Fruit fly (Drosophila melanogaster): Measurements from ENCODE around the gene CG11722.

Gene CG11722

DNA sequence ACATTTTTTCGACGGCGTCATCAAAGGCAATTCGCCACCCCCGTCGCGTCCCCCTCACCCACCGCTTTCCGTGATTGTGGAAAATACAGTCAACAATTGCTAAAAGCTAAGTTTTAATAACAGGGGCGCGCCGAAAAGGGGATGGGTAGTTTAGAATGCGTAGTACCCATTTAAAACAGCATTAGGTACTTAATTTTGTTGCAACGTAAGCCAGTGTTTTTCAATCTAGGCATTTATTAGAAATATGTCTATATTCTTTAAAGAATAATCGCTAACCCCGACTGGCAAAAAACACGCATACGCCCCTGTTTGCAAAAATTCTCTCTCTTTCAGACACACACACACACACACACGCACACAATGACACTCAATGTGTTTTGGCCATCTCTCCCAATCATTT, 39.6 kb upstream of the CG11722 start (continued):
- no peak for TF ChIP-seq CG34224 (GFP tag; IDR thresholded peaks at IDR 0.05; ENCODE audit: partially characterized antibody)
- TF ChIP-seq CG5953 (GFP tag; IDR thresholded peaks at IDR 0.05): no peak
- TF ChIP-seq tx (GFP tag; optimal IDR thresholded peaks at IDR 0.05): peak; percentile 2
- peak; percentile 7 for TF ChIP-seq CG13296 (GFP tag; optimal IDR thresholded peaks at IDR 0.05)
- TF ChIP-seq CG4424 (GFP tag; optimal IDR thresholded peaks at IDR 0.05): no peak
- no peak for TF ChIP-seq CG3065 (GFP tag; optimal IDR thresholded peaks at IDR 0.05)
- peak; percentile 62 for TF ChIP-seq CG4404 (GFP tag; IDR thresholded peaks at IDR 0.05)
- no peak for TF ChIP-seq Nf-YB (GFP tag; optimal IDR thresholded peaks at IDR 0.05)
- no peak for TF ChIP-seq croc (GFP tag; conservative IDR thresholded peaks at IDR 0.05)
- TF ChIP-seq HmgD (GFP tag; optimal IDR thresholded peaks at IDR 0.05): no peak
- peak; percentile 69 for TF ChIP-seq Aef1 (GFP tag; IDR thresholded peaks at IDR 0.05)
- TF ChIP-seq Dll (GFP tag; IDR thresholded peaks at IDR 0.05; ENCODE audit: partially characterized antibody): no peak
- no peak for TF ChIP-seq sug (tag; optimal IDR thresholded peaks at IDR 0.05)
- TF ChIP-seq lov (optimal IDR thresholded peaks at IDR 0.05): no peak
- TF ChIP-seq lov (GFP tag; IDR thresholded peaks at IDR 0.05): no peak
- no peak for TF ChIP-seq ash1 (GFP tag; optimal IDR thresholded peaks at IDR 0.05)
- TF ChIP-seq cad (GFP tag; optimal IDR thresholded peaks at IDR 0.05): no peak
- TF ChIP-seq Rfx (GFP tag; IDR thresholded peaks at IDR 0.05): peak; percentile 79
- no peak for TF ChIP-seq gsb-n (tag; optimal IDR thresholded peaks at IDR 0.05)
- no peak for TF ChIP-seq CG6765 (GFP tag; optimal IDR thresholded peaks at IDR 0.05)
- TF ChIP-seq Trl (optimal IDR thresholded peaks at IDR 0.05): no peak
- TF ChIP-seq Trl (GFP tag; optimal IDR thresholded peaks at IDR 0.05): no peak
- TF ChIP-seq ssp (GFP tag; IDR thresholded peaks at IDR 0.05): no peak
- TF ChIP-seq CG34422 (GFP tag; IDR thresholded peaks at IDR 0.05): 0 out of 3 replicates have a peak, but pooled peaks have one; percentile 39
- TF ChIP-seq NfI (GFP tag; optimal IDR thresholded peaks at IDR 0.05): peak; percentile 17
- TF ChIP-seq gem (tag; optimal IDR thresholded peaks at IDR 0.05): peak; percentile 59
- no peak for TF ChIP-seq trem (tag; optimal IDR thresholded peaks at IDR 0.05)
- TF ChIP-seq CG10959 (GFP tag; IDR thresholded peaks at IDR 0.05): no peak
- peak; percentile 66 for TF ChIP-seq Taf1 (GFP tag; IDR thresholded peaks at IDR 0.05)
- no peak for TF ChIP-seq CG4328 (GFP tag; optimal IDR thresholded peaks at IDR 0.05)
- TF ChIP-seq CG3407 (GFP tag; optimal IDR thresholded peaks at IDR 0.05): no peak
- no peak for TF ChIP-seq Nf-YC (tag; optimal IDR thresholded peaks at IDR 0.05)
- no peak for TF ChIP-seq Deaf1 (tag; optimal IDR thresholded peaks at IDR 0.05)
- TF ChIP-seq nom (GFP tag; optimal IDR thresholded peaks at IDR 0.05): no peak
- no peak for TF ChIP-seq CG17568 (GFP tag; optimal IDR thresholded peaks at IDR 0.05)
- TF ChIP-seq CG12104 (GFP tag; optimal IDR thresholded peaks at IDR 0.05): no peak
- no peak for TF ChIP-seq bigmax (GFP tag; optimal IDR thresholded peaks at IDR 0.05)
- TF ChIP-seq klu (GFP tag; IDR thresholded peaks at IDR 0.05): no peak
- no peak for TF ChIP-seq CG4617 (GFP tag; optimal IDR thresholded peaks at IDR 0.05; ENCODE audit: borderline replicate concordance)
- TF ChIP-seq Dad (GFP tag; optimal IDR thresholded peaks at IDR 0.05): no peak
- peak; percentile 45 for TF ChIP-seq PHDP (tag; optimal IDR thresholded peaks at IDR 0.05)
- TF ChIP-seq Ssrp (tag; optimal IDR thresholded peaks at IDR 0.05): no peak
- no peak for TF ChIP-seq CG8388 (GFP tag; optimal IDR thresholded peaks at IDR 0.05)
- peak; percentile 56 for TF ChIP-seq CG31224 (GFP tag; IDR thresholded peaks at IDR 0.05)
- TF ChIP-seq CG33213 (GFP tag; optimal IDR thresholded peaks at IDR 0.05): no peak
- no peak for TF ChIP-seq phol (tag; optimal IDR thresholded peaks at IDR 0.05)
- no peak for TF ChIP-seq Lim3 (GFP tag; IDR thresholded peaks at IDR 0.05)
- peak; percentile 26 for TF ChIP-seq vfl (GFP tag; optimal IDR thresholded peaks at IDR 0.05)
- no peak for TF ChIP-seq stwl (tag; optimal IDR thresholded peaks at IDR 0.05)
- no peak for TF ChIP-seq CG15601 (tag; optimal IDR thresholded peaks at IDR 0.05)
- no peak for TF ChIP-seq Vsx1 (GFP tag; optimal IDR thresholded peaks at IDR 0.05)
- no peak for TF ChIP-seq CG9609 (GFP tag; optimal IDR thresholded peaks at IDR 0.05)
- TF ChIP-seq CG6272 (GFP tag; IDR thresholded peaks at IDR 0.05): 0 out of 2 replicates have a peak, but pooled peaks have one; percentile 6

Measured in whole organism, embryonic.